Worm (Caenorhabditis elegans): Measurements from ENCODE around the gene spp-10.
A peak's percentile ranks its signal among the peaks of the same experiment; 100 is the strongest.

- TF ChIP-seq unc-39 (tag; optimal IDR thresholded peaks at IDR 0.05) (no peak), mep-1 (tag; optimal IDR thresholded peaks at IDR 0.05) (no peak), dmd-9 (GFP tag; IDR thresholded peaks at IDR 0.05) (no peak), hlh-11 (tag; optimal IDR thresholded peaks at IDR 0.05) (peak; percentile 24), saeg-2 (GFP tag; IDR thresholded peaks at IDR 0.05) (no peak), nhr-237 (tag; optimal IDR thresholded peaks at IDR 0.05) (no peak), nhr-11 (tag; optimal IDR thresholded peaks at IDR 0.05) (no peak), nhr-76 (tag; optimal IDR thresholded peaks at IDR 0.05) (no peak), nhr-6 (tag; optimal IDR thresholded peaks at IDR 0.05) (no peak), lin-39 (tag; optimal IDR thresholded peaks at IDR 0.05) (no peak), nhr-77 (tag; optimal IDR thresholded peaks at IDR 0.05) (no peak), ceh-44 (GFP tag; IDR thresholded peaks at IDR 0.05) (no peak), ztf-11 (tag; optimal IDR thresholded peaks at IDR 0.05) (no peak), aha-1 (tag) (peak; percentile 39)
Measured at ce11 chrIV:8463069-8463468, 13.9 kb upstream of the spp-10 start.
